Worm (Caenorhabditis elegans) whole organism, young adult: Measurements from ENCODE around the gene W01C9.2.

Source experiments
- B0019.2 ChIP-seq: fragments of 200-800 bp; sonication (Bioruptor generic); conservative IDR thresholded peaks from 2 replicates; pipeline ENCODE4 v1.3.6; 2022; ENCODE audit warnings: missing genetic modification reagents, missing genetic modification characterization, missing compliant biosample characterization
- F23B12.7 ChIP-seq: sonication (generic microtip); optimal IDR thresholded peaks from 2 replicates; lab custom pipeline; 2017; ENCODE audit warnings: missing genetic modification characterization, mild to moderate bottlenecking, missing compliant biosample characterization, antibody characterized with exemption, moderate library complexity; ENCODE audit not compliant: insufficient read depth
- K11D2.4 ChIP-seq: fragments of 200-800 bp; sonication (Bioruptor generic); IDR thresholded peaks from 2 replicates; pipeline ENCODE4 v1.3.6; 2022; ENCODE audit warnings: missing genetic modification reagents, missing genetic modification characterization, missing compliant biosample characterization
- K12H6.12 ChIP-seq: fragments of 200-800 bp; sonication (Bioruptor generic); optimal IDR thresholded peaks from 2 replicates; lab custom pipeline; 2018; ENCODE audit warnings: mild to moderate bottlenecking, missing genetic modification characterization, missing compliant biosample characterization
- T07F8.4 ChIP-seq: sonication (generic microtip); optimal IDR thresholded peaks from 2 replicates; lab custom pipeline; 2016; ENCODE audit warnings: mild to moderate bottlenecking, missing genetic modification characterization, moderate library complexity, missing compliant biosample characterization
- Y53F4B.3 ChIP-seq: fragments of 200-800 bp; sonication (Bioruptor generic); IDR thresholded peaks from 2 replicates; pipeline ENCODE4 v1.3.6; 2022; ENCODE audit warnings: missing genetic modification reagents, missing genetic modification characterization, missing compliant biosample characterization
- Y95B8A.8 ChIP-seq: fragments of 200-800 bp; sonication (Bioruptor generic); IDR thresholded peaks from 2 replicates; pipeline ENCODE4 v1.3.6; 2022; ENCODE audit warnings: missing genetic modification reagents, missing genetic modification characterization, missing compliant biosample characterization
- ZK185.1 ChIP-seq: sonication (generic microtip); optimal IDR thresholded peaks from 2 replicates; lab custom pipeline; 2016; ENCODE audit warnings: mild to moderate bottlenecking, missing genetic modification characterization, missing compliant biosample characterization; ENCODE audit not compliant: poor library complexity, severe bottlenecking
- aptf-3 ChIP-seq: fragments of 200-800 bp; sonication (Bioruptor generic); IDR thresholded peaks from 2 replicates; pipeline ENCODE4 v1.3.6; 2022; ENCODE audit warnings: missing genetic modification characterization, missing compliant biosample characterization
- athp-1 ChIP-seq: sonication (generic microtip); optimal IDR thresholded peaks from 2 replicates; lab custom pipeline; 2017; ENCODE audit warnings: mild to moderate bottlenecking, missing genetic modification characterization, missing compliant biosample characterization
- attf-6 ChIP-seq: fragments of 200-800 bp; sonication (Bioruptor generic); IDR thresholded peaks from 2 replicates; pipeline ENCODE4 v1.3.6; 2022; ENCODE audit warnings: missing genetic modification reagents, missing genetic modification characterization, missing compliant biosample characterization
- bed-2 ChIP-seq: fragments of 200-800 bp; sonication (Bioruptor generic); IDR thresholded peaks from 2 replicates; pipeline ENCODE4 v1.3.6; 2022; ENCODE audit warnings: missing genetic modification reagents, missing genetic modification characterization, missing compliant biosample characterization
- cebp-1 ChIP-seq, 2 experiments: fragments of 200-800 bp in 1 of 2; sonication (Bioruptor generic) in 1 of 2; sonication (generic microtip) in 1 of 2; IDR thresholded peaks in 1 of 2; optimal IDR thresholded peaks in 1 of 2; 2 replicates each; pipeline versions ENCODE4 v1.3.6 to Lab custom; 2017 to 2022; ENCODE audit warnings: missing compliant biosample characterization in 2 of 2, missing genetic modification characterization in 2 of 2, mild to moderate bottlenecking in 1 of 2, missing genetic modification reagents in 1 of 2, moderate library complexity in 1 of 2
- ceh-27 ChIP-seq: fragments of 200-800 bp; sonication (Bioruptor generic); optimal IDR thresholded peaks from 2 replicates; lab custom pipeline; 2018; ENCODE audit warnings: mild to moderate bottlenecking, missing genetic modification characterization, moderate library complexity, missing compliant biosample characterization
- ceh-40 ChIP-seq: fragments of 200-800 bp; sonication (Bioruptor generic); IDR thresholded peaks from 2 replicates; pipeline ENCODE4 v1.3.6; 2022; ENCODE audit warnings: missing genetic modification characterization, missing compliant biosample characterization
- ceh-91 ChIP-seq: fragments of 200-800 bp; sonication (Bioruptor generic); IDR thresholded peaks from 2 replicates; pipeline ENCODE4 v1.3.6; 2022; ENCODE audit warnings: missing genetic modification reagents, missing genetic modification characterization, missing compliant biosample characterization
- gei-17 ChIP-seq: fragments of 200-800 bp; sonication (Bioruptor generic); optimal IDR thresholded peaks from 2 replicates; lab custom pipeline; 2018; ENCODE audit warnings: mild to moderate bottlenecking, missing genetic modification characterization, missing compliant biosample characterization
- him-1 ChIP-seq: sonication (generic microtip); optimal IDR thresholded peaks from 2 replicates; lab custom pipeline; 2016; ENCODE audit warnings: missing genotype, missing genetic modification reagents, missing genetic modification characterization, missing compliant biosample characterization
- hrde-1 ChIP-seq: sonication (generic microtip); optimal IDR thresholded peaks from 2 replicates; lab custom pipeline; 2016; ENCODE audit warnings: missing genetic modification characterization, mild to moderate bottlenecking, missing compliant biosample characterization, moderate library complexity, missing genotype, missing genetic modification reagents, borderline replicate concordance
- lin-40 ChIP-seq: sonication (generic microtip); optimal IDR thresholded peaks from 2 replicates; lab custom pipeline; 2016; ENCODE audit warnings: missing genetic modification characterization, mild to moderate bottlenecking, missing compliant biosample characterization, missing genotype, missing genetic modification reagents
- lir-1 ChIP-seq: fragments of 200-800 bp; sonication (Bioruptor generic); conservative IDR thresholded peaks from 2 replicates; pipeline ENCODE4 v1.3.6; 2022; ENCODE audit warnings: missing genetic modification reagents, missing genetic modification characterization, missing compliant biosample characterization
- lsy-27 ChIP-seq: sonication (generic microtip); optimal IDR thresholded peaks from 2 replicates; lab custom pipeline; 2017; ENCODE audit warnings: missing genetic modification characterization, mild to moderate bottlenecking, missing compliant biosample characterization, antibody characterized with exemption, missing genotype, borderline replicate concordance; ENCODE audit not compliant: insufficient read depth
- madf-3 ChIP-seq: fragments of 200-800 bp; sonication (Bioruptor generic); IDR thresholded peaks from 2 replicates; pipeline ENCODE4 v1.3.6; 2022; ENCODE audit warnings: missing genetic modification reagents, missing genetic modification characterization, missing compliant biosample characterization
- madf-6 ChIP-seq: fragments of 200-800 bp; sonication (Bioruptor generic); IDR thresholded peaks from 2 replicates; pipeline ENCODE4 v1.3.6; 2022; ENCODE audit warnings: missing genetic modification reagents, missing genetic modification characterization, missing compliant biosample characterization
- madf-8 ChIP-seq: fragments of 200-800 bp; sonication (Bioruptor generic); conservative IDR thresholded peaks from 2 replicates; pipeline ENCODE4 v1.3.6; 2022; ENCODE audit warnings: missing genetic modification reagents, missing genetic modification characterization, missing compliant biosample characterization
- mcd-1 ChIP-seq: fragments of 200-800 bp; sonication (Bioruptor generic); IDR thresholded peaks from 2 replicates; pipeline ENCODE4 v1.3.6; 2022; ENCODE audit warnings: missing genetic modification reagents, missing genetic modification characterization, missing compliant biosample characterization
- mel-28 ChIP-seq: sonication (generic microtip); optimal IDR thresholded peaks from 2 replicates; lab custom pipeline; 2016; ENCODE audit warnings: borderline replicate concordance, mild to moderate bottlenecking, missing genetic modification characterization, missing compliant biosample characterization
- nhr-90 ChIP-seq: sonication (generic microtip); optimal IDR thresholded peaks from 2 replicates; lab custom pipeline; 2016; ENCODE audit warnings: missing genotype, mild to moderate bottlenecking, missing genetic modification characterization, missing compliant biosample characterization
- rec-8 ChIP-seq, 2 experiments: sonication (generic microtip); optimal IDR thresholded peaks; 2 replicates each; lab custom pipeline; 2016; ENCODE audit warnings: mild to moderate bottlenecking in 2 of 2, missing genetic modification characterization in 2 of 2, missing genetic modification reagents in 2 of 2, missing genotype in 2 of 2, missing biosample characterization in 1 of 2, missing compliant biosample characterization in 1 of 2, moderate library complexity in 1 of 2
- sea-2 ChIP-seq: fragments of 200-800 bp; sonication (Bioruptor generic); IDR thresholded peaks from 2 replicates; pipeline ENCODE4 v1.3.6; 2022; ENCODE audit warnings: missing genetic modification characterization, missing compliant biosample characterization
- snpc-3.4 ChIP-seq: sonication (generic microtip); optimal IDR thresholded peaks from 2 replicates; lab custom pipeline; 2017; ENCODE audit warnings: missing genetic modification characterization, mild to moderate bottlenecking, missing compliant biosample characterization, antibody characterized with exemption, moderate library complexity, missing genotype, missing genetic modification reagents
- snpc-4 ChIP-seq, 5 experiments: fragments of 150-350 bp in 1 of 5; sonication (generic microtip) in 4 of 5; optimal IDR thresholded peaks; 2 replicates each; lab custom pipeline; 2014 to 2018; ENCODE audit warnings: missing genetic modification characterization in 5 of 5, missing biosample characterization in 3 of 5, antibody characterized with exemption in 2 of 5, mild to moderate bottlenecking in 2 of 5, missing compliant biosample characterization in 2 of 5, missing genotype in 2 of 5, moderate library complexity in 2 of 5, missing genetic modification reagents in 1 of 5
- ztf-25 ChIP-seq: fragments of 200-800 bp; sonication (Bioruptor generic); IDR thresholded peaks from 2 replicates; pipeline ENCODE4 v1.3.6; 2022; ENCODE audit warnings: missing genetic modification reagents, missing genetic modification characterization, missing compliant biosample characterization
- ztf-3 ChIP-seq: fragments of 200-800 bp; sonication (Bioruptor generic); optimal IDR thresholded peaks from 2 replicates; lab custom pipeline; 2018; ENCODE audit warnings: mild to moderate bottlenecking, missing genetic modification characterization, missing compliant biosample characterization

The W01C9.2 gene

ce11 chrII:8536060-8536459 lies at the start of gene W01C9.2:
W01C9.2 (plus strand) TSS chrII:8536360.
- no peak for TF ChIP-seq madf-8 (GFP tag; lab: Robert Waterston, UW)

DNA sequence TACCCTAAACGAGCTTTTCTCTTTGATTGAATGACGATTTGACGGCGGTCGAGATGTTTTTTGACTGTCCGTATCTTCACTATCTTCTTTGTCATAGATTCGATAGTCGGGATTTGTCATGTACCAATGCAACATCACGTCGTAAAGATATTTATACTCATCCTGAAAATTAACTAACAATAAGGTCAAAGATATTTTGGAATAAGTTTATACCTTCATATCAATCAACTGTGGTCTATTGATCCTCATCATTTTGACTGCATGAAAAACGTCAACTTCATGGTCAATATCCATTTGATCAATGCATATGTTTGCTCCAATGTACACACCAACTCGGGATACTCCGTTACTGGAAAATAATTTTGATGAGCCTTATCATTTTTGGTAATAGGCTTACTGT lies 48.0 kb upstream of the W01C9.2 start:
- no peak for TF ChIP-seq mcd-1 (GFP tag; lab: Robert Waterston, UW)

DNA sequence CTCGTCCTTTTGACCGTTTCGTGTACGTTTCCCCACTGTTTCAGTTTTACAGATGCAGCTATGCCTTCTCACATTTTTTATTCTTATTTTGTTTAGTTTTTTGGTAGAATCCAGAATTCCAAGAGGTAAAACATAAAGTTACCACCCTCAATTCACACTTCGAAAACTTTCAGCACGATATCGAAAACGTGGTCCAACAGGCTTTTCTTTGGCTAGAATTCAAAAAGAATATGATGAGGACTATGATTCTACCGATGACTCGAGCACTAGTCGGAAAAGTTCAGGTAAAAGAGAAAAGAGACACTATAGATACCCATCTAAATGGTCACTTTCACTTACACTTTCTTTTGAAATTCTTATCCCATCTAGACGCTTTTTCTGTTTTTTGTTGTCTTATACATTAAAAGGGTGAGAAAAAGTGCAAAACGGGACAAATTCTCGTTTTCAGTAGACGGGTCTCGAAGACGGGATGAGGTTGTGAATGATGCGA lies 41.9 kb upstream of the W01C9.2 start, which contains the start of gene M05D6.9:
M05D6.9 (plus strand) TSS at position 51 of the 490 bp plus-strand sequence.
- no peak for TF ChIP-seq aptf-3 (GFP tag; lab: Robert Waterston, UW)

DNA sequence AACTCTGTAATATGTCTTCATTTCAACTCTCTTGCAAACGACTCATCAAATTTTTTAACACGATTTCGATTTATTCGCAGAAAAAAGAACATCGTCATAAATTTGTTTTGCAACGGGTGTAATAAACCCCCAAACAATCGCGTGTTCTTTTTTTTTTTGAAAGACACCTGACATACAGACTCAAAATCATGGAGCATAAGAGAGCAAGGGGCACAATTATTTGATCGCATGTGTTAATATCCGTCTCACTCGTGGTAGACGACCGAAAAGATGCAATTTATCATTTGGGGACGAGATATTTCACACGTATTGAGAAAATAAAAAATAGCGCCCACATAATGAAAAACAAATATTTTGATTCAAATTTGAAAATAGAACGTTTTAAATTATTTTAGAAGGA lies 40.0 kb upstream of the W01C9.2 start:
- TF ChIP-seq lsy-27 (tag; lab: Kevin White, UChicago) (no peak), madf-3 (GFP tag; lab: Robert Waterston, UW) (no peak), B0019.2 (GFP tag; lab: Robert Waterston, UW) (no peak), ztf-3 (GFP tag; lab: Kevin White, UChicago) (no peak), K12H6.12 (tag; lab: Kevin White, UChicago) (no peak), mel-28 (tag; lab: Kevin White, UChicago) (no peak), ceh-91 (GFP tag; lab: Robert Waterston, UW) (no peak), K11D2.4 (GFP tag; lab: Robert Waterston, UW) (no peak), him-1 (tag; lab: Kevin White, UChicago) (no peak), Y53F4B.3 (no peak), snpc-4 (GFP tag; optimal IDR thresholded peaks at IDR 0.05; lab: Kevin White, UChicago) (no peak), snpc-4 (tag; optimal IDR thresholded peaks at IDR 0.05; lab: Kevin White, UChicago) (no peak), sea-2 (GFP tag; lab: Robert Waterston, UW) (no peak), rec-8 (tag; optimal IDR thresholded peaks at IDR 0.05; lab: Kevin White, UChicago) (no peak), Y95B8A.8 (no peak)
- TF ChIP-seq, all 124 proteins: peak for 0

- no peak for TF ChIP-seq madf-6 (GFP tag; lab: Robert Waterston, UW)
- no peak for TF ChIP-seq F23B12.7
- no peak for TF ChIP-seq ZK185.1 (tag; lab: Kevin White, UChicago)
- TF ChIP-seq athp-1 (tag; lab: Kevin White, UChicago), result no peak
- no peak for TF ChIP-seq hrde-1
- no peak for TF ChIP-seq ztf-25 (GFP tag; lab: Robert Waterston, UW)
- TF ChIP-seq ceh-40 (GFP tag; lab: Robert Waterston, UW), result no peak
- no peak for TF ChIP-seq T07F8.4 (tag; lab: Kevin White, UChicago)
- no peak for TF ChIP-seq gei-17
- TF ChIP-seq lir-1 (GFP tag; lab: Robert Waterston, UW), result no peak
Measured at ce11 chrII:8498173-8498572, 38.0 kb upstream of the W01C9.2 start.

DNA sequence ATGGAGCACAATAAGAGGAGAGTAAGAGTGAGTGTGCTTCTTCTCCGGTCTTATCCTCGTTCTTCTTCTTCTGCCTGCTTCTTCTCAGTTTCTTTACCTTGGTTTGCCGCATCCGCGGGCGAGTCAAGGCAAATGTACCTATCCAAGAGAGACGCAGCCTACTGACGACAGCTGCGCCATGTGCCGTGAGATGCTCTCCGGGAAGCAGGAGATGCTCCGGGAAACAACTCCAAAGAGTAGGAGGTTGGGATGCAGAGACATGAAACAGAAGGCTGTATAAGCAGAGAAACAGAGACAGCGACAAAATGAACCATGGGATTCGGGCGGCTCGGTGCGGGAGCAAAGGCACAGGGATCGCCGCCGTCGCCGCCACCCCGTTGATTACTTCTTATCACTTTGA lies 37.1 kb upstream of the W01C9.2 start:
- TF ChIP-seq attf-6 (GFP tag; lab: Robert Waterston, UW), result no peak
- no peak for TF ChIP-seq lin-40 (tag; lab: Kevin White, UChicago)
- TF ChIP-seq snpc-3.4, result no peak
- TF ChIP-seq ZK185.1 (tag; lab: Kevin White, UChicago), result no peak
- TF ChIP-seq snpc-4 (GFP tag; optimal IDR thresholded peaks at IDR 0.05; lab: Kevin White, UChicago), result no peak
- TF ChIP-seq snpc-4 (tag; optimal IDR thresholded peaks at IDR 0.05; lab: Kevin White, UChicago), result no peak
- no peak for TF ChIP-seq Y53F4B.3
- TF ChIP-seq nhr-90, result no peak
- 0 out of 2 replicates have a peak, but pooled peaks have one; percentile 7 for TF ChIP-seq bed-2 (GFP tag; lab: Robert Waterston, UW)
- TF ChIP-seq cebp-1 (GFP tag; IDR thresholded peaks at IDR 0.05; lab: Robert Waterston, UW), result no peak
- peak; percentile 11 for TF ChIP-seq cebp-1 (tag; optimal IDR thresholded peaks at IDR 0.05; lab: Kevin White, UChicago)
- no peak for TF ChIP-seq ceh-27
- TF ChIP-seq, all 124 proteins: peak for 2
